Worm (Caenorhabditis elegans) whole organism, L1 larva: ENCODE results near the gene srj-7.

Experiments
- elt-3 ChIP-seq, 6 experiments: fragments of 150-350 bp in 1 of 6; sonication (generic microtip); optimal IDR thresholded peaks; 2 replicates each; lab custom pipeline; 2017 to 2018; ENCODE audit warnings: missing biosample characterization in 6 of 6, missing genetic modification characterization in 6 of 6, inconsistent platforms in 1 of 6
- grh-1 ChIP-seq: fragments of 200-800 bp; sonication (Bioruptor generic); IDR thresholded peaks from 2 replicates; pipeline ENCODE4 v1.3.6; 2022; ENCODE audit warnings: missing genetic modification reagents, missing genetic modification characterization, missing compliant biosample characterization
- irx-1 ChIP-seq: sonication (generic microtip); optimal IDR thresholded peaks from 2 replicates; lab custom pipeline; 2016; ENCODE audit warnings: missing genetic modification characterization, missing compliant biosample characterization
- lin-35 ChIP-seq, 2 experiments: fragments of 150-350 bp; optimal IDR thresholded peaks; 2 replicates each; lab custom pipeline; 2014; ENCODE audit warnings: missing biosample characterization in 2 of 2, missing genetic modification characterization in 2 of 2, missing genetic modification reagents in 2 of 2
- lsy-2 ChIP-seq, 2 experiments: fragments of 150-350 bp; optimal IDR thresholded peaks; 2 replicates each; lab custom pipeline; 2014; ENCODE audit warnings: missing biosample characterization in 2 of 2, missing genetic modification characterization in 2 of 2
- nhr-11 ChIP-seq: fragments of 150-350 bp; optimal IDR thresholded peaks from 2 replicates; lab custom pipeline; 2014; ENCODE audit warnings: missing biosample characterization, missing genetic modification characterization
- nhr-12 ChIP-seq: sonication (generic microtip); optimal IDR thresholded peaks from 2 replicates; lab custom pipeline; 2017; ENCODE audit warnings: missing biosample characterization, missing genetic modification characterization
- nhr-28 ChIP-seq: fragments of 150-350 bp; optimal IDR thresholded peaks from 2 replicates; lab custom pipeline; 2014; ENCODE audit warnings: missing biosample characterization, missing genetic modification characterization
- nhr-77 ChIP-seq: fragments of 150-350 bp; optimal IDR thresholded peaks from 2 replicates; lab custom pipeline; 2014; ENCODE audit warnings: missing biosample characterization, missing genetic modification characterization
- nhr-90 ChIP-seq: sonication (generic microtip); optimal IDR thresholded peaks from 2 replicates; lab custom pipeline; 2016; ENCODE audit warnings: mild to moderate bottlenecking, missing genetic modification characterization, missing compliant biosample characterization; ENCODE audit not compliant: poor library complexity
- rnt-1 ChIP-seq: sonication (generic microtip); optimal IDR thresholded peaks from 2 replicates; lab custom pipeline; 2016; ENCODE audit warnings: mild to moderate bottlenecking, missing genetic modification characterization, moderate library complexity, missing compliant biosample characterization
- unc-62 ChIP-seq: fragments of 150-350 bp; optimal IDR thresholded peaks from 2 replicates; lab custom pipeline; 2014; ENCODE audit warnings: missing biosample characterization, missing genetic modification reagents, missing genetic modification characterization
- zag-1 ChIP-seq: fragments of 150-350 bp; optimal IDR thresholded peaks from 2 replicates; lab custom pipeline; 2014; ENCODE audit warnings: missing biosample characterization, missing genetic modification characterization

DNA sequence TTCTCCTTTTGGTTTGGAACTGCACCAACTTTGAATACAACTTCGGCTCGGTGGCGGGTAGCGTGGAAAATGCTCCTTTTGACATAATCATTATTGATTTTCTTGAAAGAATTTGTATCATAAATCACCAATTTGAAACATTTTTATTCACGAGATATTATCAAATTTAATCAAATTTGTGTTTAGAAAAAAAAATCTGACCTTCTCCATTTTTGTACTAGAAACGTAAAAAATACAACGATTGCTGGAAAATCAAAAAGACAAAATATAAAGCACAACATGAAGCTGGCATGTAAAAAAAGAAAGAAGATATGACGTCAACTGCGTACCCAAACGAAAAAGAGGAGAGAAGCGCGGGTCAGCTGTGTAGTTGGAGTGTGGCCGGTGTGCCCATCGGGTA is 44.5 kb upstream of the srj-7 start, which contains the start of gene K08D9.4:
- no peak for TF ChIP-seq unc-62 (GFP tag; lab: Kevin White, UChicago)
- TF ChIP-seq nhr-28 (tag; lab: Kevin White, UChicago): no peak
- no peak for TF ChIP-seq nhr-77
- no peak for TF ChIP-seq nhr-12 (tag; lab: Kevin White, UChicago)
- peak; percentile 3 for TF ChIP-seq rnt-1 (tag; lab: Kevin White, UChicago)
- TF ChIP-seq nhr-11 (tag; lab: Kevin White, UChicago): no peak
- TF ChIP-seq grh-1 (GFP tag; lab: Robert Waterston, UW): no peak
- TF ChIP-seq zag-1 (tag; lab: Kevin White, UChicago): no peak
- no peak for TF ChIP-seq lsy-2 (tag; optimal IDR thresholded peaks at IDR 0.05; lab: Kevin White, UChicago)
- no peak for TF ChIP-seq lin-35 (GFP tag; optimal IDR thresholded peaks at IDR 0.05; lab: Kevin White, UChicago)
- no peak for TF ChIP-seq irx-1
- no peak for TF ChIP-seq elt-3 (tag; optimal IDR thresholded peaks at IDR 0.05; lab: Kevin White, UChicago)
- TF ChIP-seq nhr-90 (tag; lab: Kevin White, UChicago): no peak
